Fruit fly (Drosophila melanogaster) whole organism, embryonic: ENCODE measurements around the gene Clk.

ENCODE experiments used
- Antp ChIP-seq: fragments of 200-800 bp; sonication (Bioruptor generic); optimal IDR thresholded peaks from 3 replicates; lab custom pipeline; 2016; ENCODE audit warnings: missing biosample characterization, missing genetic modification characterization
- Atf3 ChIP-seq: fragments of 200-800 bp; sonication (Bioruptor generic); optimal IDR thresholded peaks from 3 replicates; lab custom pipeline; 2016; ENCODE audit warnings: missing biosample characterization, missing genetic modification characterization
- Awh ChIP-seq: fragments of 200-800 bp; sonication (Bioruptor generic); IDR thresholded peaks from 2 replicates; pipeline ENCODE4, ENCODE4 v1.3.6; 2022; ENCODE audit warnings: missing biosample characterization, missing genetic modification characterization
- CG10147 ChIP-seq: fragments of 200-800 bp; sonication (Bioruptor generic); optimal IDR thresholded peaks from 2 replicates; lab custom pipeline; 2019; ENCODE audit warnings: missing biosample characterization, mild to moderate bottlenecking, missing genetic modification characterization, moderate library complexity
- CG10267 ChIP-seq: fragments of 200-800 bp; sonication (Bioruptor generic); optimal IDR thresholded peaks from 2 replicates; lab custom pipeline; 2018; ENCODE audit warnings: missing biosample characterization, mild to moderate bottlenecking, missing genetic modification characterization, moderate library complexity
- CG12659 ChIP-seq: fragments of 200-800 bp; sonication (Bioruptor generic); optimal IDR thresholded peaks from 3 replicates; lab custom pipeline; 2017; ENCODE audit warnings: mild to moderate bottlenecking, missing biosample characterization, missing genetic modification reagents, missing genetic modification characterization
- CG14014 ChIP-seq: fragments of 200-800 bp; sonication (Bioruptor generic); IDR thresholded peaks from 2 replicates; pipeline ENCODE4 v1.3.6; 2022; ENCODE audit warnings: missing biosample characterization, missing genetic modification characterization
- CG15269 ChIP-seq: fragments of 200-800 bp; sonication (Bioruptor generic); optimal IDR thresholded peaks from 2 replicates; lab custom pipeline; 2018; ENCODE audit warnings: missing biosample characterization, mild to moderate bottlenecking, missing genetic modification characterization, moderate library complexity
- CG15479 ChIP-seq: fragments of 200-800 bp; sonication (Bioruptor generic); optimal IDR thresholded peaks from 3 replicates; lab custom pipeline; 2019; ENCODE audit warnings: missing biosample characterization, mild to moderate bottlenecking, missing genetic modification characterization, moderate library complexity
- CG15514 ChIP-seq: fragments of 200-800 bp; sonication (Bioruptor generic); optimal IDR thresholded peaks from 3 replicates; lab custom pipeline; 2017; ENCODE audit warnings: missing biosample characterization, missing genetic modification characterization, mild to moderate bottlenecking, moderate library complexity, missing genetic modification reagents
- CG15696 ChIP-seq: fragments of 200-800 bp; sonication (Bioruptor generic); optimal IDR thresholded peaks from 2 replicates; lab custom pipeline; 2019; ENCODE audit warnings: missing biosample characterization, mild to moderate bottlenecking, missing genetic modification characterization, moderate library complexity
- CG1603 ChIP-seq: fragments of 200-800 bp; sonication (Bioruptor generic); optimal IDR thresholded peaks from 2 replicates; lab custom pipeline; 2019; ENCODE audit warnings: missing biosample characterization, mild to moderate bottlenecking, missing genetic modification characterization, moderate library complexity
- CG1647 ChIP-seq: fragments of 200-800 bp; sonication (Bioruptor generic); optimal IDR thresholded peaks from 3 replicates; lab custom pipeline; 2016; ENCODE audit warnings: missing biosample characterization, missing genetic modification characterization
- CG1792 ChIP-seq: fragments of 200-800 bp; sonication (Bioruptor generic); optimal IDR thresholded peaks from 2 replicates; lab custom pipeline; 2016; ENCODE audit warnings: missing biosample characterization, missing genetic modification characterization
- CG2116 ChIP-seq: fragments of 200-800 bp; sonication (Bioruptor generic); optimal IDR thresholded peaks from 3 replicates; lab custom pipeline; 2018; ENCODE audit warnings: missing biosample characterization, mild to moderate bottlenecking, missing genetic modification characterization
- CG2202 ChIP-seq: fragments of 200-800 bp; sonication (Bioruptor generic); optimal IDR thresholded peaks from 2 replicates; lab custom pipeline; 2018; ENCODE audit warnings: missing biosample characterization, mild to moderate bottlenecking, missing genetic modification characterization
- CG31224 ChIP-seq: fragments of 200-800 bp; sonication (Bioruptor generic); IDR thresholded peaks from 2 replicates; pipeline ENCODE4 v1.3.6; 2022; ENCODE audit warnings: missing biosample characterization, missing genetic modification characterization
- CG3281 ChIP-seq: fragments of 200-800 bp; sonication (Bioruptor generic); optimal IDR thresholded peaks from 3 replicates; lab custom pipeline; 2017; ENCODE audit warnings: missing biosample characterization, mild to moderate bottlenecking, missing genetic modification characterization
- CG3726 ChIP-seq: fragments of 200-800 bp; sonication (Bioruptor generic); IDR thresholded peaks from 3 replicates; pipeline ENCODE4, ENCODE4 v1.3.6; 2022; ENCODE audit warnings: missing biosample characterization, missing genetic modification characterization
- CG6765 ChIP-seq: fragments of 200-800 bp; sonication (Bioruptor generic); optimal IDR thresholded peaks from 3 replicates; lab custom pipeline; 2017; ENCODE audit warnings: missing biosample characterization, mild to moderate bottlenecking, missing genetic modification characterization
- CG7928 ChIP-seq: fragments of 200-800 bp; sonication (Bioruptor generic); optimal IDR thresholded peaks from 2 replicates; lab custom pipeline; 2017; ENCODE audit warnings: missing biosample characterization, mild to moderate bottlenecking, missing genetic modification characterization
- CG8944 ChIP-seq: fragments of 200-800 bp; sonication (Bioruptor generic); optimal IDR thresholded peaks from 3 replicates; lab custom pipeline; 2016; ENCODE audit warnings: missing biosample characterization, missing genetic modification characterization
- Doc3 ChIP-seq: fragments of 200-800 bp; sonication (Bioruptor generic); IDR thresholded peaks from 3 replicates; pipeline ENCODE4 v1.3.6; 2022; ENCODE audit warnings: missing biosample characterization, missing genetic modification characterization; ENCODE audit not compliant: partially characterized antibody
- Dp ChIP-seq: fragments of 200-800 bp; sonication (Bioruptor generic); optimal IDR thresholded peaks from 2 replicates; lab custom pipeline; 2018; ENCODE audit warnings: missing biosample characterization, mild to moderate bottlenecking, missing genetic modification characterization, moderate library complexity
- Dref ChIP-seq: fragments of 200-800 bp; sonication (Bioruptor generic); IDR thresholded peaks from 2 replicates; pipeline ENCODE4 v1.3.6; 2022; ENCODE audit warnings: missing biosample characterization, missing genetic modification characterization
- HHEX ChIP-seq: fragments of 200-800 bp; sonication (Bioruptor generic); optimal IDR thresholded peaks from 3 replicates; lab custom pipeline; 2017; ENCODE audit warnings: missing biosample characterization, mild to moderate bottlenecking, missing genetic modification characterization, missing genetic modification reagents
- Hand ChIP-seq: fragments of 200-800 bp; sonication (Bioruptor generic); optimal IDR thresholded peaks from 2 replicates; lab custom pipeline; 2017; ENCODE audit warnings: mild to moderate bottlenecking, missing biosample characterization, missing genetic modification reagents, missing genetic modification characterization
- Hmx ChIP-seq: fragments of 200-800 bp; sonication (Bioruptor generic); optimal IDR thresholded peaks from 2 replicates; lab custom pipeline; 2016; ENCODE audit warnings: missing biosample characterization, missing genetic modification characterization
- Hr39 ChIP-seq: fragments of >200 bp; optimal IDR thresholded peaks from 2 replicates; lab custom pipeline; 2017
- Kr ChIP-seq: fragments of 200-800 bp; sonication (Bioruptor generic); optimal IDR thresholded peaks from 2 replicates; lab custom pipeline; 2017; ENCODE audit warnings: missing biosample characterization, mild to moderate bottlenecking, missing genetic modification characterization
- Meics ChIP-seq: fragments of 200-800 bp; sonication (Bioruptor generic); optimal IDR thresholded peaks from 2 replicates; lab custom pipeline; 2017; ENCODE audit warnings: missing biosample characterization, mild to moderate bottlenecking, missing genetic modification characterization
- Nf-YC ChIP-seq: fragments of 200-800 bp; optimal IDR thresholded peaks from 3 replicates; lab custom pipeline; 2019; ENCODE audit warnings: missing biosample characterization, mild to moderate bottlenecking, missing genetic modification characterization, moderate library complexity
- Oaz ChIP-seq: fragments of 200-800 bp; sonication (Bioruptor generic); IDR thresholded peaks from 2 replicates; pipeline ENCODE4 v1.3.6; 2022; ENCODE audit warnings: missing biosample characterization, missing genetic modification characterization
- Pdp1 ChIP-seq, 2 experiments: fragments of 200-800 bp; sonication (Bioruptor generic); optimal IDR thresholded peaks; 3 replicates each; lab custom pipeline; 2016; ENCODE audit warnings: missing biosample characterization in 2 of 2, missing genetic modification characterization in 2 of 2, mild to moderate bottlenecking in 1 of 2, moderate library complexity in 1 of 2
- ap ChIP-seq: fragments of 200-800 bp; sonication (Bioruptor generic); IDR thresholded peaks from 2 replicates; pipeline ENCODE4 v1.3.6; 2022; ENCODE audit warnings: missing biosample characterization, missing genetic modification characterization
- ara ChIP-seq: fragments of 200-800 bp; sonication (Bioruptor generic); IDR thresholded peaks from 2 replicates; pipeline ENCODE4 v1.3.6; 2022; ENCODE audit warnings: missing biosample characterization, missing genetic modification characterization
- crc ChIP-seq: fragments of 200-800 bp; sonication (Bioruptor generic); optimal IDR thresholded peaks from 2 replicates; lab custom pipeline; 2016; ENCODE audit warnings: missing biosample characterization, missing genetic modification characterization
- crol ChIP-seq: fragments of 200-800 bp; sonication (Bioruptor generic); IDR thresholded peaks from 2 replicates; pipeline ENCODE4 v1.3.6; 2022; ENCODE audit warnings: missing biosample characterization, missing genetic modification characterization
- da ChIP-seq: fragments of 200-800 bp; sonication (Bioruptor generic); optimal IDR thresholded peaks from 2 replicates; lab custom pipeline; 2016; ENCODE audit warnings: missing biosample characterization, missing genetic modification characterization
- fd102C ChIP-seq: fragments of 200-800 bp; sonication (Bioruptor generic); optimal IDR thresholded peaks from 2 replicates; lab custom pipeline; 2018; ENCODE audit warnings: missing biosample characterization, mild to moderate bottlenecking, missing genetic modification characterization, moderate library complexity
- h ChIP-seq: fragments of >200 bp; optimal IDR thresholded peaks from 2 replicates; lab custom pipeline; 2017
- hb ChIP-seq: fragments of 200-800 bp; sonication (Bioruptor generic); IDR thresholded peaks from 3 replicates; pipeline ENCODE4 v1.3.6; 2022; ENCODE audit warnings: missing biosample characterization, missing genetic modification characterization; ENCODE audit not compliant: partially characterized antibody
- insv ChIP-seq, 2 experiments: fragments of 200-800 bp; sonication (Bioruptor generic); optimal IDR thresholded peaks; 3 replicates each; lab custom pipeline; 2016 to 2018; ENCODE audit warnings: missing biosample characterization in 2 of 2, missing genetic modification characterization in 2 of 2
- jumu ChIP-seq: fragments of 200-800 bp; sonication (Bioruptor generic); optimal IDR thresholded peaks from 3 replicates; lab custom pipeline; 2016; ENCODE audit warnings: missing biosample characterization, missing genetic modification characterization
- kah ChIP-seq: fragments of 200-800 bp; sonication (Bioruptor generic); optimal IDR thresholded peaks from 2 replicates; lab custom pipeline; 2018; ENCODE audit warnings: missing biosample characterization, mild to moderate bottlenecking, missing genetic modification characterization
- mirr ChIP-seq: fragments of 200-800 bp; sonication (Bioruptor generic); optimal IDR thresholded peaks from 3 replicates; lab custom pipeline; 2018; ENCODE audit warnings: missing biosample characterization, mild to moderate bottlenecking, missing genetic modification characterization
- ranshi ChIP-seq: fragments of 200-800 bp; sonication (Bioruptor generic); IDR thresholded peaks from 2 replicates; pipeline ENCODE4 v1.3.6; 2022; ENCODE audit warnings: missing biosample characterization, missing genetic modification characterization
- run ChIP-seq: fragments of 200-800 bp; sonication (Bioruptor generic); optimal IDR thresholded peaks from 3 replicates; lab custom pipeline; 2018; ENCODE audit warnings: missing biosample characterization, mild to moderate bottlenecking, missing genetic modification characterization
- sqz ChIP-seq: fragments of 200-800 bp; sonication (Bioruptor generic); optimal IDR thresholded peaks from 3 replicates; lab custom pipeline; 2018; ENCODE audit warnings: missing biosample characterization, mild to moderate bottlenecking, missing genetic modification characterization
- tap ChIP-seq: fragments of 200-800 bp; optimal IDR thresholded peaks from 3 replicates; lab custom pipeline; 2019; ENCODE audit warnings: missing biosample characterization, mild to moderate bottlenecking, missing genetic modification characterization, moderate library complexity
- tll ChIP-seq, 2 experiments: fragments of 200-800 bp in 1 of 2; fragments of >200 bp in 1 of 2; sonication (Bioruptor generic) in 1 of 2; optimal IDR thresholded peaks; 2 replicates each; lab custom pipeline; 2017 to 2019; ENCODE audit warnings: missing biosample characterization in 2 of 2, missing genetic modification characterization in 2 of 2, mild to moderate bottlenecking in 1 of 2, moderate library complexity in 1 of 2
- twi ChIP-seq: fragments of 200-800 bp; optimal IDR thresholded peaks from 2 replicates; lab custom pipeline; 2019; ENCODE audit warnings: missing biosample characterization, mild to moderate bottlenecking, missing genetic modification characterization, moderate library complexity

Gene Clk

DNA sequence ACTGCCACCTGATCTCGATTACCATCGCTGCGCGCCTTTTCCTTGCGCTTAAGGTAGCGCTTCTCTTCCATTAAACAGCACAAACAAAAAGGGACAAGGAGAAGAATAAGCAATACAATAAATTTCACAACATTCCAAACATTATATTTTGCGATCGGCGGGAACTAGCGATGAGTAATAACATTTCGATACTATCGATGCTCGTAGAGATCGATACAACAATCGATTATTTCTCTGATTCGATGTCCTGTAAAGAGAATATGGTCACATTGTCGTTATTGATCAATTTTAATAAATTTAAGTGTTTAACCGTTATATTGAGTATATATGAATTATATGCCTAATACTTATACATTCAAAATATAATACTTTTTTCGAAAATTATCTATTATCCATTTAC is 49.1 kb downstream of the Clk start, which contains the start of gene CG7457 (continued):
- TF ChIP-seq Dp (GFP tag; lab: Kevin White, UChicago) (peak; percentile 62), ranshi (GFP tag; lab: Robert Waterston, UW) (no peak), Pdp1 (GFP tag; optimal IDR thresholded peaks at IDR 0.05; lab: Kevin White, UChicago) (no peak), Dref (GFP tag; lab: Robert Waterston, UW) (peak; percentile 94), crol (GFP tag; lab: Robert Waterston, UW) (no peak), mirr (GFP tag; lab: Kevin White, UChicago) (no peak), CG15269 (tag; lab: Kevin White, UChicago) (no peak), Antp (GFP tag; lab: Kevin White, UChicago) (no peak), hb (peak; percentile 90), CG2116 (GFP tag; lab: Kevin White, UChicago) (peak; percentile 59), CG6765 (GFP tag; lab: Kevin White, UChicago) (no peak), Kr (no peak), sqz (GFP tag; lab: Kevin White, UChicago) (no peak), Meics (GFP tag; lab: Kevin White, UChicago) (no peak), Oaz (no peak), HHEX (no peak), tap (no peak), Atf3 (GFP tag; lab: Kevin White, UChicago) (no peak), CG8944 (no peak), CG10267 (tag; lab: Kevin White, UChicago) (peak; percentile 10), ara (no peak), kah (GFP tag; lab: Kevin White, UChicago) (no peak), CG14014 (GFP tag; lab: Robert Waterston, UW) (no peak), CG15514 (GFP tag; lab: Kevin White, UChicago) (peak; percentile 15), jumu (GFP tag; lab: Kevin White, UChicago) (no peak), CG1603 (tag; lab: Kevin White, UChicago) (no peak), insv (GFP tag; optimal IDR thresholded peaks at IDR 0.05; lab: Kevin White, UChicago) (no peak), CG3726 (GFP tag; lab: Robert Waterston, UW) (no peak), CG12659 (GFP tag; lab: Kevin White, UChicago) (peak; percentile 20), CG15479 (GFP tag; lab: Kevin White, UChicago) (no peak), da (GFP tag; lab: Kevin White, UChicago) (no peak), CG15696 (no peak), Hand (GFP tag; lab: Kevin White, UChicago) (no peak), CG7928 (GFP tag; lab: Kevin White, UChicago) (no peak), Nf-YC (tag; lab: Kevin White, UChicago) (no peak), run (tag; lab: Kevin White, UChicago) (no peak), Awh (GFP tag; lab: Robert Waterston, UW) (no peak), fd102C (GFP tag; lab: Kevin White, UChicago) (no peak), CG1792 (no peak), tll (GFP tag; optimal IDR thresholded peaks at IDR 0.05; lab: Kevin White, UChicago) (no peak), CG31224 (GFP tag; lab: Robert Waterston, UW) (no peak), CG3281 (GFP tag; lab: Kevin White, UChicago) (no peak), Doc3 (GFP tag; lab: Robert Waterston, UW) (peak; percentile 93), twi (tag; lab: Kevin White, UChicago) (no peak), crc (GFP tag; lab: Kevin White, UChicago) (no peak), CG2202 (tag; lab: Kevin White, UChicago) (no peak), Hr39 (lab: Kevin White, UChicago) (no peak), Hmx (GFP tag; lab: Kevin White, UChicago) (no peak), ap (GFP tag; lab: Robert Waterston, UW) (no peak), h (lab: Kevin White, UChicago) (no peak), CG1647 (GFP tag; lab: Kevin White, UChicago) (no peak), CG10147 (no peak)
